Fruit fly (Drosophila melanogaster): ENCODE measurements around the gene CG7724.

- TF ChIP-seq CTCF (optimal IDR thresholded peaks at IDR 0.05): no peak
- TF ChIP-seq CG8478 (optimal IDR thresholded peaks at IDR 0.05): no peak
These were observed 39.5 kb upstream of the CG7724 start, which contains the start of the genes CG6664 and CG7728 for dm6 chr3L:17015663-17016575.

All from S2 (cell line).